Worm (Caenorhabditis elegans): ENCODE results near the gene C06H5.14.
"Not testable (repeated sequence)": the region's sequence is repeated elsewhere in the genome, so short reads cannot be mapped to it uniquely, and the experiment has no call there.

Gene C06H5.14

DNA sequence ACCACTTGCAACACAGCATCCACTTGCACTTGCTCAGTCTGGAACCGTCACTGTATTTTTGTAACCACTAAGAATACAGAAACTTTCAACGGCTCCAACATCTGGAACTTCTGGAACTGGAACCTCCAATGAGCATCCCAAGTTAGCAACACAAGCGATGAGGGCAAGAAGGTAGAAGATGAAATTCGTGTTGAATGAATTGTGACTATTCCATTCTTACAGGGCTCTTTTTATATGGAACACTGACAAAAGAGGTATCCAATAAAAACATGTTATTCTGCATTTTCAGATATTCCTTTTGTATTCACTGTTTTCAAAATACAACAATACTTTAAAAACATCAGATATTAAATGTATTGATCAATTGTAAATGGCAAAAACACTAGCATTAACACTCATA is 10.0 kb upstream of the C06H5.14 start, which contains the start of gene C06H5.11:
Gene C06H5.11 (minus strand): TSS at position 101 of the 400 bp plus-strand sequence.
- not testable (repeated sequence) for TF ChIP-seq pha-2 (tag; optimal IDR thresholded peaks at IDR 0.05); sdc-2 (tag; optimal IDR thresholded peaks at IDR 0.05); K09A11.1 (tag; optimal IDR thresholded peaks at IDR 0.05; ENCODE audit: insufficient read depth)

DNA sequence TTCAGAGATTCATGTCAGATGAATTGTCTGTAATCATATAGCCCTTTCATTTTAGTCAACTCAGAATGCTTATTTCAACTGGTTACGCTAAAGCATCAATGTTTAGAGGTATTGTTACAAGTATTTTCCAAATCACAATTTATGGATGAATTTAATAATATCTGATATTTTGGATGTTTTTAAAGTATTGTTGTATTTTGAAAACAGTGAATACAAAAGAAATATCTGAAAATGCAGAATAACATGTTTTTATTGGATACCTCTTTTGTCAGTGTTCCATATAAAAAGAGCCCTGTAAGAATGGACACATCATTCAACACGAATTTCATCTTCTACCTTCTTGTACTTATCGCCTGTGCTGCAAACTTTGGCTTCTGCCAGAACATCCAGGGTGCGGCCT is 9.4 kb upstream of the C06H5.14 start, which contains the start of gene C06H5.12:
Gene C06H5.12 (plus strand): TSS at position 301 of the 400 bp plus-strand sequence.
- not testable (repeated sequence) for TF ChIP-seq pros-1, ets-4, nfya-1 (tag; optimal IDR thresholded peaks at IDR 0.05)

DNA sequence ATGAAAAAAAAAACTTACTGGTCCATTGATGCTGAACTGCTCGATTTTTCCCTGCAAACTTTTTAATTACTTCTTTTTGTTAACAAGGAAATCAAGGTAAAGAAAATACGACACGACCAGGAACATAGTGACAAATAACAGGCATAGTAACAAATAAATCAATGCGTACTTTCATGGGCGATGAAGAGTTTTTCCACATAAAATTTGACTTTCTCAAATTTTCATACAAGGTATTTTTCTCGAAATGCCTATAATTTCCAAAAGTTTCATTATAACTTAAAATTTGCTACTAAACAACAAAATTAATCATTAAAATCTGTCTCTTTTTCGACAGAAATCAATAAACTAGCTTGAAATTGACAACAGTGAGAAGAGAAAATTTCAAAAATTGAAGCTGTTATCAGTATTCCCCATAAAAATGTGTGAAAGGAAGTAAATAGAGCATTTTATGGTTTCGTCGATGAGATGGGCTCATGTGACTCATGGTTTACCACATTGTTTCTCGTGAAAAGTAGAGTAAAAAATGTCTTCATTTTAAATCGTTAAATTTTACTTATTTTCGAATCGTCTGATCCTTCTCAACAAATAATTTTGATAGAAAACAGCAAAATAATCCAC is 7.1 kb upstream of the C06H5.14 start, which contains the start of gene fbxa-156:
Gene fbxa-156 (minus strand): TSS at position 51 of the 618 bp plus-strand sequence.
- no peak for TF ChIP-seq ceh-18 (tag; optimal IDR thresholded peaks at IDR 0.05)
- no peak for TF ChIP-seq sdc-2 (tag; optimal IDR thresholded peaks at IDR 0.05)
- TF ChIP-seq ahr-1 (tag; optimal IDR thresholded peaks at IDR 0.05): no peak
- no peak for TF ChIP-seq hlh-6 (tag; optimal IDR thresholded peaks at IDR 0.05)
- TF ChIP-seq tbx-2 (tag; optimal IDR thresholded peaks at IDR 0.05): no peak
- no peak for TF ChIP-seq lim-6 (tag; optimal IDR thresholded peaks at IDR 0.05)
- no peak for TF ChIP-seq ceh-24 (tag; optimal IDR thresholded peaks at IDR 0.05)
- TF ChIP-seq elt-4 (tag; optimal IDR thresholded peaks at IDR 0.05): no peak
- TF ChIP-seq pha-2 (tag; optimal IDR thresholded peaks at IDR 0.05): no peak
- no peak for TF ChIP-seq dve-1 (tag; optimal IDR thresholded peaks at IDR 0.05)
- no peak for TF ChIP-seq ceh-22 (tag; optimal IDR thresholded peaks at IDR 0.05)

DNA sequence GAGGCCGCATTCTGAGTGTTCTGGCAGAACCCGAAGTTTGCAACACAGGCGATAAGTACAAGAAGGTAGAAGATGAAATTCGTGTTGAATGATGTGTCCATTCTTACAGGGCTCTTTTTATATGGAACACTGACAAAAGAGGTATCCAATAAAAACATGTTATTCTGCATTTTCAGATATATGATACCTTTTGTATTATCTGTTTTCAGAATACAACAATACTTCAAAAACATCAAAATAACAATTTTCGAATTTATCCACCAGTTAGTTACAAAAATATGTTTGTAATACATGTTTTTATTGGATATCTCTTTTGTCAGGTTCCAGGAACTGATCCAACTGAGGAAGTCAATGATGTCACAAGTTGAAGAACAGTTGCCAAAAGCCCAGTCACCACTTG is 6.3 kb upstream of the C06H5.14 start, which contains the start of gene C06H5.13:
Gene C06H5.13 (minus strand): TSS at position 101 of the 400 bp plus-strand sequence.
- not testable (repeated sequence) for TF ChIP-seq hlh-8, che-1, unc-86 (tag; optimal IDR thresholded peaks at IDR 0.05)

DNA sequence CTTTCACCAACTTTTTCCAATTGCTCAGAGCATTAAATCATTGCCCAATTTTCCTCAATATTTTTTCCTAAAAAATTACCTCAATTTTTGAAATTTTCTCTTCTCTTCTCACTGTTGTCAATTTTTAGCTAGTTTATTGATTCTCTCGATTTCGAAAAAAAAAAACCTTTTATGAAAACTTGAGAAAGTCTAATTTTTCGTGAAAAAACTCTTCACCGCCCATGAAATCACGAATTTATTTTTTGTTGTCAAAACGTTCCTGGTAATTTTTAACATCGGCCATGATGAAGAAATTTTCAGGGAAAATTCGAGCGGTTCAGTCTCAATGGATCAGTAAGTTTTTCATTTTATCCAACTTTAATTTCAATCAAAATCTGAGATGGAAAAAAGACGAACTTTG is 4.4 kb upstream of the C06H5.14 start, which contains the start of gene fbxa-157:
Gene fbxa-157 (plus strand): TSS at position 301 of the 400 bp plus-strand sequence.
- TF ChIP-seq Y22D7AL.16 (tag; optimal IDR thresholded peaks at IDR 0.05) (no peak), hlh-13 (GFP tag; optimal IDR thresholded peaks at IDR 0.05) (no peak), pha-2 (tag; optimal IDR thresholded peaks at IDR 0.05) (no peak), ceh-30 (tag; optimal IDR thresholded peaks at IDR 0.05) (no peak), nhr-232 (tag; optimal IDR thresholded peaks at IDR 0.05) (no peak), rnt-1 (tag; optimal IDR thresholded peaks at IDR 0.05) (no peak), fax-1 (tag; optimal IDR thresholded peaks at IDR 0.05) (no peak), ceh-22 (tag; optimal IDR thresholded peaks at IDR 0.05) (no peak), C08G9.2 (tag; optimal IDR thresholded peaks at IDR 0.05) (no peak), ceh-48 (tag; optimal IDR thresholded peaks at IDR 0.05) (no peak), ceh-9 (tag; optimal IDR thresholded peaks at IDR 0.05) (no peak), pag-3 (tag; optimal IDR thresholded peaks at IDR 0.05; ENCODE audit: borderline replicate concordance) (no peak)

DNA sequence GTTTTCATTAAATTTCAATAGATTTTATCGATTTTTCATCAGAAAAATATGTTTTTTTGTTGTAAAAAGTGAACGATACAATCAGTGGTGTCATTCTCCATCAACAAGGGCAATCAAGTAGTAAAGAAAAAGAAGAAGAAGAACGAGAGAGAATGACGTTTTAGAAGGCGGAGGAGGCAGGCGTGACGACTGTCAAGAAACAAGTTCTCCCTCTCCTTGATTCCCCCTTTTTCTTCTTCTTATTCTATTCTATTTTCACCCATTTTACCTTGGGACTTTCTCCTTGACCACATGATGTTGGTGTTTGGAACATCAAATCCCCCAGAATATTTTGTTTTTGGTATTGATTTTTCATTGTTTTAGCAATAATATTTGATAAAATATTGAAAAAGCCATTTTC is 1.8 kb downstream of the C06H5.14 start:
- TF ChIP-seq pha-4 (tag; optimal IDR thresholded peaks at IDR 0.05): no peak

DNA sequence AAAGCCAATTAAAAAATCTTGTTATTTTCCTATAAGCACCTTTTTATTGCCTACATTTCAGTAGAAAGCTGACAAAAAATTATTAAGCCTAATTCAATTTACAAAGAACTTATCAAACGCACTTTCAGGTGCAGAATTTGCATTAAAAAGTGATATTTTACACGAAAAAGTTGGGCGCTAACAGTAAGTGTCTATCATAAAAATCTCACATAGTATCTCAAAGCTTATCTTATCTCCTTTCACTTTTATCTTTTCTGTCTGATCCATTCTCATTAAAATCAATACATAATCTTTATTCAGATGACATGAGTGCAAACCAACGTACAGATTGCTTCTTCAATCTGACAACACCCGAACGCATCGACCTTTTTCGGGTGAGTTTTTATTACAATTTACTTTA is 6.1 kb downstream of the C06H5.14 start, which contains the start of gene dcar-1:
Gene dcar-1 (plus strand): TSS at position 301 of the 400 bp plus-strand sequence.
- no peak for TF ChIP-seq ceh-19 (GFP tag; optimal IDR thresholded peaks at IDR 0.05)

Data from whole organism, late embryonic.